Worm (Caenorhabditis elegans) whole organism, L4/young adult: ENCODE measurements around the gene C44C1.1.

Source experiments
- W03F9.2 ChIP-seq: fragments of 150-350 bp; optimal IDR thresholded peaks from 2 replicates; lab custom pipeline; 2014; ENCODE audit warnings: missing biosample characterization, missing genetic modification characterization
- dao-5 ChIP-seq: sonication (generic microtip); optimal IDR thresholded peaks from 2 replicates; lab custom pipeline; 2016; ENCODE audit warnings: missing genotype, missing genetic modification characterization, moderate library complexity, missing compliant biosample characterization
- him-1 ChIP-seq: sonication (generic microtip); optimal IDR thresholded peaks from 2 replicates; lab custom pipeline; 2016; ENCODE audit warnings: missing genotype, missing genetic modification reagents, missing genetic modification characterization, missing compliant biosample characterization

The C44C1.1 gene

ce11 chrX:1005026-1005425 is 24.4 kb downstream of the C44C1.1 start:
- TF ChIP-seq him-1 (no peak), W03F9.2 (no peak), dao-5 (no peak)

- no peak for TF ChIP-seq dao-5
- TF ChIP-seq him-1, result no peak
Observed at ce11 chrX:1009512-1009911, 28.9 kb downstream of the C44C1.1 start.

ce11 chrX:1010627-1011452 is 30.3 kb downstream of the C44C1.1 start:
- TF ChIP-seq dao-5, result no peak
- TF ChIP-seq W03F9.2, result no peak
- TF ChIP-seq him-1, result no peak

- no peak for TF ChIP-seq him-1
- no peak for TF ChIP-seq dao-5
- TF ChIP-seq W03F9.2, result no peak
Observed at ce11 chrX:1012385-1012866, 31.9 kb downstream of the C44C1.1 start.

ce11 chrX:1014708-1015107 is 34.1 kb downstream of the C44C1.1 start:
- TF ChIP-seq dao-5 (no peak), him-1 (no peak), W03F9.2 (no peak)

- TF ChIP-seq dao-5 (no peak), W03F9.2 (no peak), him-1 (no peak)
Observed at ce11 chrX:1017456-1017855, 36.9 kb downstream of the C44C1.1 start, which contains the start of the genes F55A4.13 and nlf-1. Gene F55A4.13 (minus strand): TSS chrX:1017556. Gene nlf-1 (minus strand): TSS chrX:1017567.

- TF ChIP-seq dao-5, result no peak
- no peak for TF ChIP-seq W03F9.2
- peak; percentile 56 for TF ChIP-seq him-1
Observed at ce11 chrX:1018586-1018985, 38.0 kb downstream of the C44C1.1 start.

ce11 chrX:1021835-1022311 is 41.3 kb downstream of the C44C1.1 start:
- TF ChIP-seq W03F9.2 (no peak), him-1 (peak; percentile 23)

- TF ChIP-seq W03F9.2 (no peak), dao-5 (no peak), him-1 (no peak)
Observed at ce11 chrX:1025010-1025409, 44.4 kb downstream of the C44C1.1 start, which contains the start of gene F55A4.3. Gene F55A4.3 (minus strand): TSS chrX:1025110.

ce11 chrX:1026722-1027121 is 46.1 kb downstream of the C44C1.1 start:
- TF ChIP-seq him-1 (no peak), dao-5 (no peak), W03F9.2 (no peak)

ce11 chrX:1027370-1027769 is 46.8 kb downstream of the C44C1.1 start:
- TF ChIP-seq W03F9.2, result no peak
- TF ChIP-seq him-1, result no peak
- no peak for TF ChIP-seq dao-5

ce11 chrX:1030867-1031266 is 50.3 kb downstream of the C44C1.1 start:
- no peak for TF ChIP-seq W03F9.2
- no peak for TF ChIP-seq dao-5
- TF ChIP-seq him-1, result no peak
